Worm (Caenorhabditis elegans): ENCODE results near the gene srh-16.

ce11 chrV:12252272-12252671 lies 39.4 kb upstream of the srh-16 start, which contains the start of gene lrx-1:
- TF ChIP-seq ama-1 (optimal IDR thresholded peaks at IDR 0.05) (no peak), B0310.2 (tag; optimal IDR thresholded peaks at IDR 0.05) (no peak), flt-1 (GFP tag; IDR thresholded peaks at IDR 0.05) (no peak), scrt-1 (GFP tag; IDR thresholded peaks at IDR 0.05) (no peak), sea-1 (GFP tag; conservative IDR thresholded peaks at IDR 0.05) (no peak), ceh-36 (tag; optimal IDR thresholded peaks at IDR 0.05) (no peak), pes-1 (GFP tag; IDR thresholded peaks at IDR 0.05) (no peak), tbx-37 (GFP tag; conservative IDR thresholded peaks at IDR 0.05) (no peak), ceh-13 (GFP tag; optimal IDR thresholded peaks at IDR 0.05) (no peak), hmg-4 (GFP tag; optimal IDR thresholded peaks at IDR 0.05) (no peak), ets-7 (tag; optimal IDR thresholded peaks at IDR 0.05) (no peak), aly-1 (tag; optimal IDR thresholded peaks at IDR 0.05) (no peak), hnd-1 (tag; optimal IDR thresholded peaks at IDR 0.05) (no peak), hmbx-1 (tag; optimal IDR thresholded peaks at IDR 0.05) (no peak)

Data from whole organism, early embryonic.